Worm (Caenorhabditis elegans): Measurements from ENCODE around the gene fbxb-84.

fbxb-84 gene

ce11 chrIII:134194-134593 is 12.1 kb downstream of the fbxb-84 start, which contains the start of gene pals-25:
pals-25 (plus strand) TSS chrIII:134494.
- TF ChIP-seq C04F5.9 (tag; optimal IDR thresholded peaks at IDR 0.05) (no peak), fkh-10 (GFP tag; optimal IDR thresholded peaks at IDR 0.05) (no peak), pqm-1 (tag; optimal IDR thresholded peaks at IDR 0.05) (no peak), unc-86 (tag; optimal IDR thresholded peaks at IDR 0.05) (no peak)

DNA sequence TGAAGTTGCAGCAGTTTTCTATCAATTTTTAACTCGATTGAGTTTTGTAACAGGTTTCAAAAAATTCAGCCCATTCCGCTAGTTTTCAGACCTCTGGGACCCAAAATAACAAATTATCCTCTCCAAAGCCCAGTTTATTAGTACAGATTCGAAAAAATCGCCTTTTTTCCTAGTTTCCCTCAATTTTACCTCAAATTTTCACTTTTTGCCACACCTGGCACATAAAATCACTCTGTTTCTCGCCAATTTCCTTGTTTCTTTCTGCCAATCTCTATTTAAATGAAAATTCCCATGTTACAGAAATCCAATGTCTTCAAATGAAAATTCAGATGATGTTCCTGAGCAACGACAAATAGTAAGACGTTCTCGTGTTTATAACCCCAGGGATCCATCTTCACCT is 14.2 kb downstream of the fbxb-84 start, which contains the start of gene pals-22:
pals-22 (plus strand) TSS at position 301 of the 400 bp plus-strand sequence.
- TF ChIP-seq nhr-71 (tag; optimal IDR thresholded peaks at IDR 0.05) (no peak), hlh-4 (tag; optimal IDR thresholded peaks at IDR 0.05) (no peak), hpl-2 (GFP tag; optimal IDR thresholded peaks at IDR 0.05) (no peak), egl-13 (tag; optimal IDR thresholded peaks at IDR 0.05) (no peak), unc-130 (tag; optimal IDR thresholded peaks at IDR 0.05) (no peak), zag-1 (tag; optimal IDR thresholded peaks at IDR 0.05) (no peak)

DNA sequence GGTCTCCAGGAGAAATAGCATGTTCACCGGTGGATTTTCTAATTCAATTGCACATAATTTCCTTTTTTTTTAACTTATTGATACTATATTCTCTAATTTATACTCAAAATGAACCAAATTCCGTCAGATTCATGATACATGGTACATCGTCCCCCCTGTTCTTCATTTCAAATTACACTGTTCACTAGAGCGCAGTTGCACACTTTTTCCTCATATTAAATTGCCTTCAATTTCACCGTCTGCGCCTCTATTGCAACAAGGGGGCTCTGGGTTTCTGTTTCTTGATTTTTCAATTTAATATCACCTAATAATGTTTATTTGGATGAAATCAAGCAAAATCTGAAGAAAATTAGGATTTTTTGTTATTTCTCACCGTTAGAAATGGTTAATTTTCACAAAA is 14.6 kb downstream of the fbxb-84 start:
- TF ChIP-seq nhr-11 (tag; optimal IDR thresholded peaks at IDR 0.05) (no peak), unc-62 (GFP tag; optimal IDR thresholded peaks at IDR 0.05) (no peak), fkh-10 (GFP tag; optimal IDR thresholded peaks at IDR 0.05) (no peak), elt-2 (tag; optimal IDR thresholded peaks at IDR 0.05) (peak; percentile 1), snpc-4 (tag; optimal IDR thresholded peaks at IDR 0.05) (peak; percentile 16), zag-1 (tag; optimal IDR thresholded peaks at IDR 0.05) (peak; percentile 14), nhr-85 (tag) (peak; percentile 71), blmp-1 (tag; optimal IDR thresholded peaks at IDR 0.05) (peak; percentile 42), dsc-1 (tag; optimal IDR thresholded peaks at IDR 0.05) (peak; percentile 37), ces-1 (GFP tag; optimal IDR thresholded peaks at IDR 0.05) (no peak), unc-130 (tag; optimal IDR thresholded peaks at IDR 0.05) (peak; percentile 27), unc-30 (tag; optimal IDR thresholded peaks at IDR 0.05) (no peak), rnt-1 (tag; optimal IDR thresholded peaks at IDR 0.05) (peak; percentile 42), ets-5 (GFP tag; IDR thresholded peaks at IDR 0.05) (no peak), hpl-2 (GFP tag; optimal IDR thresholded peaks at IDR 0.05) (no peak), ceh-8 (GFP tag; optimal IDR thresholded peaks at IDR 0.05) (no peak), ztf-11 (tag; optimal IDR thresholded peaks at IDR 0.05) (no peak), aha-1 (tag; optimal IDR thresholded peaks at IDR 0.05) (no peak), lir-3 (tag; optimal IDR thresholded peaks at IDR 0.05; ENCODE audit: poor library complexity) (peak; percentile 34), nhr-47 (tag; optimal IDR thresholded peaks at IDR 0.05) (peak; percentile 55), nhr-77 (tag; optimal IDR thresholded peaks at IDR 0.05) (no peak), nhr-20 (tag; optimal IDR thresholded peaks at IDR 0.05) (peak; percentile 37), nhr-76 (tag; optimal IDR thresholded peaks at IDR 0.05) (no peak), lin-14 (GFP tag; optimal IDR thresholded peaks at IDR 0.05) (peak; percentile 77), unc-86 (tag; optimal IDR thresholded peaks at IDR 0.05) (peak; percentile 15), skn-1 (tag; optimal IDR thresholded peaks at IDR 0.05) (peak; percentile 11), C34B4.2 (tag; optimal IDR thresholded peaks at IDR 0.05) (no peak), pqm-1 (tag; optimal IDR thresholded peaks at IDR 0.05) (no peak), vab-15 (tag; optimal IDR thresholded peaks at IDR 0.05) (peak; percentile 89), alr-1 (tag; optimal IDR thresholded peaks at IDR 0.05; ENCODE audit: borderline replicate concordance) (no peak), lin-35 (GFP tag; optimal IDR thresholded peaks at IDR 0.05) (peak; percentile 68 to 72), Y116A8C.19 (tag; optimal IDR thresholded peaks at IDR 0.05; ENCODE audit: borderline replicate concordance) (no peak), egl-27 (tag; optimal IDR thresholded peaks at IDR 0.05) (no peak), irx-1 (tag; optimal IDR thresholded peaks at IDR 0.05) (peak; percentile 9), ama-1 (optimal IDR thresholded peaks at IDR 0.05) (no peak), efl-3 (GFP tag; optimal IDR thresholded peaks at IDR 0.05) (no peak), fos-1 (tag; optimal IDR thresholded peaks at IDR 0.05) (no peak), lin-13 (GFP tag; optimal IDR thresholded peaks at IDR 0.05) (peak; percentile 53), snu-23 (GFP tag; optimal IDR thresholded peaks at IDR 0.05) (peak; percentile 64), isw-1 (GFP tag; IDR thresholded peaks at IDR 0.05) (no peak; the same call in 1 of the 2 replicates), pax-3 (tag; optimal IDR thresholded peaks at IDR 0.05) (no peak), pag-3 (tag; optimal IDR thresholded peaks at IDR 0.05; ENCODE audit: borderline replicate concordance, insufficient read depth) (no peak), fkh-4 (tag; optimal IDR thresholded peaks at IDR 0.05; ENCODE audit: borderline replicate concordance) (no peak), hlh-17 (GFP tag; optimal IDR thresholded peaks at IDR 0.05; ENCODE audit: borderline replicate concordance) (no peak)
